Worm (Caenorhabditis elegans) whole organism, L3 larva: ENCODE data around the gene ncr-2.

Experiments used
- ZK546.5 ChIP-seq: sonication (generic microtip); optimal IDR thresholded peaks from 2 replicates; lab custom pipeline; 2017; ENCODE audit warnings: missing biosample characterization, missing genetic modification characterization
- ama-1 ChIP-seq: fragments of 150-350 bp; optimal IDR thresholded peaks from 2 replicates; lab custom pipeline; 2018
- ceh-82 ChIP-seq: fragments of 150-350 bp; optimal IDR thresholded peaks from 2 replicates; lab custom pipeline; 2014; ENCODE audit warnings: missing biosample characterization, missing genetic modification characterization
- egl-27 ChIP-seq: sonication (generic microtip); optimal IDR thresholded peaks from 4 replicates; lab custom pipeline; 2017; ENCODE audit warnings: missing biosample characterization, missing genetic modification reagents, missing genetic modification characterization
- egl-5 ChIP-seq: fragments of 150-350 bp; optimal IDR thresholded peaks from 2 replicates; lab custom pipeline; 2017; ENCODE audit warnings: missing biosample characterization, missing genetic modification reagents, missing genetic modification characterization, inconsistent platforms
- elt-2 ChIP-seq: sonication (generic microtip); optimal IDR thresholded peaks from 2 replicates; lab custom pipeline; 2016; ENCODE audit warnings: missing genetic modification reagents, mild to moderate bottlenecking, missing genetic modification characterization, missing compliant biosample characterization
- lin-39 ChIP-seq: fragments of 150-350 bp; optimal IDR thresholded peaks from 2 replicates; lab custom pipeline; 2018; ENCODE audit warnings: missing biosample characterization, missing genetic modification reagents, missing genetic modification characterization
- nhr-28 ChIP-seq: fragments of 150-350 bp; optimal IDR thresholded peaks from 2 replicates; lab custom pipeline; 2014; ENCODE audit warnings: missing biosample characterization, missing genetic modification characterization
- nhr-76 ChIP-seq: fragments of 150-350 bp; sonication (generic microtip); optimal IDR thresholded peaks from 5 replicates; lab custom pipeline; 2014; ENCODE audit warnings: missing biosample characterization, missing genetic modification characterization
- unc-62 ChIP-seq: fragments of 150-350 bp; sonication (generic microtip); optimal IDR thresholded peaks from 4 replicates; lab custom pipeline; 2014; ENCODE audit warnings: missing biosample characterization, missing genetic modification reagents, missing genetic modification characterization
- zag-1 ChIP-seq: fragments of 150-350 bp; optimal IDR thresholded peaks from 2 replicates; lab custom pipeline; 2014; ENCODE audit warnings: missing biosample characterization, missing genetic modification characterization
- ztf-11 ChIP-seq: fragments of 150-350 bp; optimal IDR thresholded peaks from 2 replicates; lab custom pipeline; 2014; ENCODE audit warnings: missing biosample characterization, missing genetic modification characterization

DNA sequence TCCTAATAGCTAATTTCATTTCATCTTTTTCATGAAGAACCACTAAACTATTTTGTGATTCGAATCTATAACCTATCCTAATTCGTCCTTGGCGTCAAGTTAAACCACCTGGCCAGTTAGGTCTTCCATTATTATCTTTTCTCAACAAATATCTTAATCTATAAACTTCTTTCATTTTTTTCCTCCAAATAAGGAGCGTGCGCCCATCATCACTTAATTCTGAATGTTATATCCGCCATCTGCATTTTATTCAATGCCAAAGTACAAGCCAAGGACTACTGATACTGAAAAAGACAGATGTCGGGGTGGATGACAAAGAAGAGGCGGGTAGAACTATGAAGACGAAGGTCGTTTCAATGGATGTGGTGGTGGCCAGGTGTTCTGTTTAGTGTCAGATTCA is 29.2 kb upstream of the ncr-2 start:
- TF ChIP-seq nhr-76 (tag; lab: Kevin White, UChicago) = no peak
- no peak for TF ChIP-seq ztf-11 (tag; lab: Kevin White, UChicago)
- no peak for TF ChIP-seq elt-2 (tag; lab: Kevin White, UChicago)
- no peak for TF ChIP-seq unc-62 (GFP tag; lab: Kevin White, UChicago)
- no peak for TF ChIP-seq egl-27 (tag; lab: Kevin White, UChicago)
- TF ChIP-seq nhr-28 (tag; lab: Kevin White, UChicago) = no peak
- no peak for TF ChIP-seq ama-1 (lab: Kevin White, UChicago)
- no peak for TF ChIP-seq ceh-82 (tag; lab: Kevin White, UChicago)
- no peak for TF ChIP-seq ZK546.5 (tag; lab: Kevin White, UChicago)
- peak; percentile 25 for TF ChIP-seq egl-5
- TF ChIP-seq zag-1 (tag; lab: Kevin White, UChicago) = no peak
- no peak for TF ChIP-seq lin-39
